Worm (Caenorhabditis elegans): Measurements from ENCODE around the gene Y102E9.6.

ce11 chrIII:6731285-6731684 lies 5.2 kb downstream of the Y102E9.6 start:
- TF ChIP-seq aptf-2 (GFP tag; conservative IDR thresholded peaks at IDR 0.05), result no peak
- no peak for TF ChIP-seq hlh-26 (GFP tag; conservative IDR thresholded peaks at IDR 0.05)
- TF ChIP-seq ZK185.1 (tag; optimal IDR thresholded peaks at IDR 0.05; ENCODE audit: poor library complexity, severe bottlenecking), result no peak
- no peak for TF ChIP-seq B0035.1 (tag; optimal IDR thresholded peaks at IDR 0.05)
- TF ChIP-seq hrde-1 (tag; optimal IDR thresholded peaks at IDR 0.05; ENCODE audit: borderline replicate concordance), result no peak
- no peak for TF ChIP-seq lin-26 (GFP tag; IDR thresholded peaks at IDR 0.05)
- no peak for TF ChIP-seq snpc-1.1 (tag; optimal IDR thresholded peaks at IDR 0.05; ENCODE audit: insufficient read depth)
- no peak for TF ChIP-seq F55B11.4 (tag; optimal IDR thresholded peaks at IDR 0.05; ENCODE audit: borderline replicate concordance, insufficient read depth)
- TF ChIP-seq tbp1 (GFP tag; optimal IDR thresholded peaks at IDR 0.05), result no peak
- TF ChIP-seq Y53F4B.3 (GFP tag; IDR thresholded peaks at IDR 0.05), result no peak
- no peak for TF ChIP-seq snpc-4 (GFP tag; optimal IDR thresholded peaks at IDR 0.05)
- no peak for TF ChIP-seq snpc-4 (tag; optimal IDR thresholded peaks at IDR 0.05)
- TF ChIP-seq lag-1 (GFP tag; IDR thresholded peaks at IDR 0.05), result no peak

Data from whole organism, young adult.